Worm (Caenorhabditis elegans): Measurements from ENCODE around the gene bath-3.
"Not testable (repeated sequence)": the region's sequence is repeated elsewhere in the genome, so short reads cannot be mapped to it uniquely, and the experiment has no call there.

DNA sequence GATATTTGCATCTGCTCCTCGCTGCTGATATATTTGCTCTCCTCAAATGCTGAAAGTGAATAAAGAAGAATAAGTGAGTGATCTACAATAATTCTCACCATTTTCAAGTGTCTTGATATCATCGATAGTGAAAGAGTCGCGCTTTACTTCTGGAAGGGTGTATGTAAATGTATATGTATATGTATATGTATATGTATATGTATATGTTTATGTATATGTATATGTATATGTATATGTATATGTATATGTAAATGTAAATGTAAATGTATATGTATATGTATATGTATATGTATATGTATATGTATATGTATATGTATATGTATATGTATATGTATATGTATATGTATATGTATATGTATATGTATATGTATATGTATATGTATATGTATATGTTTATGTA is 29.5 kb downstream of the bath-3 start, which contains the start of gene ceh-84:
- TF ChIP-seq snpc-4 (tag; optimal IDR thresholded peaks at IDR 0.05); ztf-4 (tag; optimal IDR thresholded peaks at IDR 0.05); nhr-11 (tag; optimal IDR thresholded peaks at IDR 0.05); ztf-11 (tag; optimal IDR thresholded peaks at IDR 0.05); lin-13 (GFP tag; optimal IDR thresholded peaks at IDR 0.05); unc-39 (tag; optimal IDR thresholded peaks at IDR 0.05); fos-1 (tag; optimal IDR thresholded peaks at IDR 0.05); mdl-1 (tag; optimal IDR thresholded peaks at IDR 0.05): not testable (repeated sequence)

Measured in whole organism, L2 larva.